Fruit fly (Drosophila melanogaster) ovary, adult (tissue): ENCODE data around the gene SmydA-3.

Experiments used
- CG17801 ChIP-seq: fragments of 200-800 bp; optimal IDR thresholded peaks from 2 replicates; lab custom pipeline; 2019; ENCODE audit warnings: missing biosample characterization, mild to moderate bottlenecking, missing genetic modification characterization, moderate library complexity; ENCODE audit not compliant: partially characterized antibody

SmydA-3 gene

dm6 chr2L:10849511-10850191 is at the start of gene SmydA-3:
SmydA-3 (plus strand) TSS chr2L:10850141.
- TF ChIP-seq CG17801 (GFP tag; lab: Kevin White, UChicago), result peak; percentile 41

dm6 chr2L:10800877-10801719 is 48.8 kb upstream of the SmydA-3 start, which contains the start of gene CG31869:
CG31869 (minus strand) TSS chr2L:10801109.
- TF ChIP-seq CG17801 (GFP tag; lab: Kevin White, UChicago), result no peak

- peak; percentile 74 for TF ChIP-seq CG17801 (GFP tag; lab: Kevin White, UChicago)
Observed at dm6 chr2L:10801951-10802780, 47.8 kb upstream of the SmydA-3 start.

dm6 chr2L:10818807-10819206 is 31.1 kb upstream of the SmydA-3 start, which contains the start of gene CG6508:
CG6508 (plus strand) TSS chr2L:10819107.
- no peak for TF ChIP-seq CG17801 (GFP tag; lab: Kevin White, UChicago)

dm6 chr2L:10820405-10820804 is 29.5 kb upstream of the SmydA-3 start, which contains the start of gene CG17134:
CG17134 (plus strand) TSS chr2L:10820705.
- TF ChIP-seq CG17801 (GFP tag; lab: Kevin White, UChicago), result no peak

- no peak for TF ChIP-seq CG17801 (GFP tag; lab: Kevin White, UChicago)
Observed at dm6 chr2L:10822620-10823019, 27.3 kb upstream of the SmydA-3 start.

dm6 chr2L:10831590-10831989 is 18.4 kb upstream of the SmydA-3 start:
- TF ChIP-seq CG17801 (GFP tag; lab: Kevin White, UChicago), result no peak

dm6 chr2L:10837491-10837890 is 12.4 kb upstream of the SmydA-3 start, which contains the start of gene Nos:
Nos (minus strand) TSS chr2L:10837511.
- no peak for TF ChIP-seq CG17801 (GFP tag; lab: Kevin White, UChicago)

- no peak for TF ChIP-seq CG17801 (GFP tag; lab: Kevin White, UChicago)
Observed at dm6 chr2L:10841619-10842018, 8.3 kb upstream of the SmydA-3 start.

- peak; percentile 54 for TF ChIP-seq CG17801 (GFP tag; lab: Kevin White, UChicago)
Observed at dm6 chr2L:10842326-10842725, 7.6 kb upstream of the SmydA-3 start, which contains the start of gene CG6700. CG6700 (minus strand) TSS chr2L:10842597.

- TF ChIP-seq CG17801 (GFP tag; lab: Kevin White, UChicago), result no peak
Observed at dm6 chr2L:10845564-10845963, 4.4 kb upstream of the SmydA-3 start, which contains the start of the genes CG17139 and CG17140. CG17139 (minus strand) TSS chr2L:10845664. CG17140 (minus strand) TSS chr2L:10845664.

dm6 chr2L:10846944-10847343 is 3.0 kb upstream of the SmydA-3 start, which contains the start of gene Porin2:
Porin2 (minus strand) TSS chr2L:10847044.
- no peak for TF ChIP-seq CG17801 (GFP tag; lab: Kevin White, UChicago)

dm6 chr2L:10850320-10850990 is 514 bp downstream of the SmydA-3 start, which contains the start of gene porin:
porin (minus strand) TSS chr2L:10850848.
- TF ChIP-seq CG17801 (GFP tag; lab: Kevin White, UChicago), result peak; percentile 37
